Fruit fly (Drosophila melanogaster) whole organism, wandering third instar larva: ENCODE data around the gene CG31019.

ENCODE experiments used
- CrebA ChIP-seq: fragments of 200-800 bp; sonication (Bioruptor generic); optimal IDR thresholded peaks from 2 replicates; lab custom pipeline; 2016; ENCODE audit warnings: missing biosample characterization, mild to moderate bottlenecking, missing genetic modification characterization, borderline replicate concordance
- Dif ChIP-seq: fragments of 200-275, 200-300 bp; sonication (Bioruptor generic); optimal IDR thresholded peaks from 2 replicates; lab custom pipeline; 2018; ENCODE audit warnings: missing biosample characterization, missing genetic modification characterization; ENCODE audit not compliant: partially characterized antibody
- HLH106 ChIP-seq: fragments of 200-800 bp; optimal IDR thresholded peaks from 3 replicates; lab custom pipeline; 2019; ENCODE audit warnings: missing biosample characterization, mild to moderate bottlenecking, missing genetic modification characterization, moderate library complexity
- Hnf4 ChIP-seq: fragments of 200-800 bp; sonication (Bioruptor generic); optimal IDR thresholded peaks from 2 replicates; lab custom pipeline; 2016; ENCODE audit warnings: missing biosample characterization, mild to moderate bottlenecking, missing genetic modification characterization
- Hr83 ChIP-seq: fragments of 200-300 bp; sonication (Bioruptor generic); optimal IDR thresholded peaks from 2 replicates; lab custom pipeline; 2016; ENCODE audit warnings: missing biosample characterization, mild to moderate bottlenecking, missing genetic modification characterization, moderate library complexity; ENCODE audit not compliant: poor library complexity, severe bottlenecking
- Jra ChIP-seq: sonication (Bioruptor generic); optimal IDR thresholded peaks from 2 replicates; lab custom pipeline; 2016; ENCODE audit warnings: missing biosample characterization, missing genetic modification characterization
- Mio ChIP-seq: sonication (Bioruptor generic); optimal IDR thresholded peaks from 2 replicates; lab custom pipeline; 2016; ENCODE audit warnings: missing biosample characterization, missing genetic modification characterization
- Myc ChIP-seq: fragments of >200 bp; optimal IDR thresholded peaks from 2 replicates; lab custom pipeline; 2017
- OdsH ChIP-seq: fragments of 200-800 bp; sonication (Bioruptor generic); optimal IDR thresholded peaks from 2 replicates; lab custom pipeline; 2016; ENCODE audit warnings: missing biosample characterization, mild to moderate bottlenecking, missing genetic modification characterization
- Rel ChIP-seq, 2 experiments: fragments of 200-800 bp; sonication (Bioruptor generic) in 1 of 2; optimal IDR thresholded peaks; 2 replicates in 1 of 2; 3 replicates in 1 of 2; lab custom pipeline; 2016 to 2019; ENCODE audit warnings: mild to moderate bottlenecking in 2 of 2, missing biosample characterization in 2 of 2, missing genetic modification characterization in 2 of 2, moderate library complexity in 1 of 2
- Sp1 ChIP-seq: fragments of 200-800 bp; sonication (Bioruptor generic); optimal IDR thresholded peaks from 3 replicates; lab custom pipeline; 2019; ENCODE audit warnings: missing biosample characterization, mild to moderate bottlenecking, missing genetic modification characterization, moderate library complexity
- brk ChIP-seq: fragments of 200-800 bp; sonication (Bioruptor generic); optimal IDR thresholded peaks from 2 replicates; lab custom pipeline; 2016; ENCODE audit warnings: missing biosample characterization, mild to moderate bottlenecking, missing genetic modification characterization
- dl ChIP-seq, 2 experiments: fragments of 175-275, 200-275 bp in 1 of 2; fragments of 200-275 bp in 1 of 2; sonication (Bioruptor generic); optimal IDR thresholded peaks; lab custom pipeline; 2018; ENCODE audit warnings: mild to moderate bottlenecking in 2 of 2, missing biosample characterization in 2 of 2, missing genetic modification characterization in 2 of 2, moderate library complexity in 2 of 2; ENCODE audit not compliant: partially characterized antibody in 2 of 2, insufficient read depth in 1 of 2
- dsf ChIP-seq: sonication (Bioruptor generic); optimal IDR thresholded peaks from 2 replicates; lab custom pipeline; 2016; ENCODE audit warnings: missing biosample characterization, missing genetic modification characterization, borderline replicate concordance
- foxo ChIP-seq, 2 experiments: fragments of 200-800 bp; sonication (Bioruptor generic); optimal IDR thresholded peaks; 2 replicates in 1 of 2; 3 replicates in 1 of 2; lab custom pipeline; 2016 to 2017; ENCODE audit warnings: missing biosample characterization in 2 of 2, missing genetic modification characterization in 2 of 2
- fru ChIP-seq: fragments of 200-800 bp; sonication (Bioruptor generic); optimal IDR thresholded peaks from 3 replicates; lab custom pipeline; 2016; ENCODE audit warnings: missing biosample characterization, mild to moderate bottlenecking, missing genetic modification characterization
- h ChIP-seq: fragments of 200-800 bp; sonication (Bioruptor generic); optimal IDR thresholded peaks from 3 replicates; lab custom pipeline; 2016; ENCODE audit warnings: missing biosample characterization, mild to moderate bottlenecking, missing genetic modification characterization
- pan ChIP-seq: fragments of >200 bp; optimal IDR thresholded peaks from 2 replicates; lab custom pipeline; 2017
- rgr ChIP-seq: fragments of 200-800 bp; sonication (Bioruptor generic); optimal IDR thresholded peaks from 3 replicates; lab custom pipeline; 2016; ENCODE audit warnings: missing biosample characterization, mild to moderate bottlenecking, missing genetic modification characterization
- sv ChIP-seq: fragments of 200-800 bp; sonication (Bioruptor generic); optimal IDR thresholded peaks from 3 replicates; lab custom pipeline; 2016; ENCODE audit warnings: missing biosample characterization, missing genetic modification characterization
- tai ChIP-seq: sonication (Bioruptor generic); optimal IDR thresholded peaks from 2 replicates; lab custom pipeline; 2016; ENCODE audit warnings: missing biosample characterization, missing genetic modification characterization
- usp ChIP-seq: fragments of >200 bp; optimal IDR thresholded peaks from 2 replicates; lab custom pipeline; 2017; ENCODE audit warnings: missing biosample characterization, missing genetic modification characterization
- woc ChIP-seq: sonication (Bioruptor generic); optimal IDR thresholded peaks from 2 replicates; lab custom pipeline; 2016; ENCODE audit warnings: missing biosample characterization, mild to moderate bottlenecking, missing genetic modification characterization

Gene CG31019

DNA sequence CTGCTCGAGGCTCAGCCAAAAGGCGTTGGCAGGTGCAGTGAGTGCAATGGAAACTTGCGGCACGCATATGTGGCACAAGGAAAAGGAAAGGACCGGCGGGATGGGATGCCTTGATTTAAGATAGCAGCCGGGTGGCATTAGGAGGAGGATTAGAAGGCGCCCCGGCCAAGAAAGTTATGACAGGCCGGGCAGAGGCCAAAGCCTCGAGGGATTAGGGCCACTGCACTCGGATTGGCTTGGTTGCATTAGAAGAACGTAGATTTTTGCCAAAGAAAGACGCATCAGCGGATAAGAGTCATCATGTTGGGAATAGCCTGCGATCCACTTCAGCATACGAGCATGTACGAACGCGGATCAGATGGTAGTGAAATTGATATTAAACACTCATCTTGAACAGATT, at the start of gene CG31019:
Gene CG31019, plus strand, starts transcription at position 301 of the 400 bp plus-strand sequence.
- no peak for TF ChIP-seq brk
- no peak for TF ChIP-seq fru (GFP tag; lab: Kevin White, UChicago)
- no peak for TF ChIP-seq CrebA

DNA sequence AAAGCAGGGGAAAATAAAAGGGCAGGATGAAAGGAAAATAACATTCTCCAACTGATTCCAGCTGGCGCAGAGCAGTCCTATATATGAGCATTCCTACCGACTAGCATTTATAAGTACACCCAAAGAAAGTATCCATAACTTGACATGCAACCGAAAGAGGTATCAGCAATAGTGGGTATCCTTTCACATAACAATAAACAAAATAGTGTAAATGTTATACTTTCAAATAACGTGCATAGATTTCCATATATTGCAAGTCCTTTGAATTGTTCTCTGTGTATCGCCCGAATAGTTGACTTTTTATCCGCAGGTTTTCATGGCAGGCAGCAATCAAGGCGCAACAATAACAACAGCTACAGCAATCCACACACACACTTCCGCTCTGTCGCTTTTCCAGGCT, 46.8 kb upstream of the CG31019 start:
- no peak for TF ChIP-seq dl (GFP tag; optimal IDR thresholded peaks at IDR 0.05; lab: Kevin White, UChicago; ENCODE audit: insufficient read depth in 1 of 2, partially characterized antibody in 2 of 2)
- TF ChIP-seq h = no peak

DNA sequence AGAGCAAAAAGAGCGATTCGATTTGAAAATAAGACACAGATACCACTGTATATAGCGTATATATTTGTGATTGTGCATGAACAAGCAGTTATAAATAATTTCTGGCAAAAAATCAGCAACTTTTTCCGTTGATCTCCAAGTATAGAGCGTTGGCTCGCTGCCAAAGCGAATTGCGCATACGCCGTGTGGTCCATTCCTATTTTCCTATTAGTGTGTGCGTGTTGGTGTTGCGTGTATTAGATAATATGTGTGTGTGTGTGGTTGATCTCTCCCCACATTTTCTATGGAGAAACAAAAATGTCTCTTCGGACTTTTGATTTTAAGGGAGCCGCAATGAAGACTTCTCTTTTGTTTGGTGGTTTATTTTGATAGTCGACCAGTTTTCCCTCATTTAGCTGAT, 44.3 kb upstream of the CG31019 start:
- TF ChIP-seq dsf (no peak), Hnf4 (GFP tag; lab: Kevin White, UChicago) (no peak), HLH106 (tag; lab: Kevin White, UChicago) (no peak), Dif (GFP tag; lab: Kevin White, UChicago) (no peak)

DNA sequence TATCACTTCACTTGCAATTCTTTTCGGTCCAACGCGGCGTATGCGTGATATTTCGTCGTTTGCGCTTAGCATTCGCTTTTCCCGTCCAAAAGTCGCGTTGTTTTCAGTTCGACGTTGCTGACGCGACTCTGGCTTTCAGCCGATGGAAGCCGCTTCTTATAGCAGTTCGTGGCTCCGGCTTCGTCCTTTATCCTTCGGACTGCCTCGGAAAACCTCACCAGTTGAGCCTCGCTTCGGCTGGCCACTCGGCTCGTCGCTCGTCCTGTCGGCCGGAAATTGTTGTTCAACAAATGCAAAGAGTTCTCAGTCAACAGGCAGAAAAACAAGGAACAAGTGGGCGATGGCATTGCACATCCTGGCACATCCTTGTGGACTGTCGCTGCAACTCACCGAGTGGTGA, 36.7 kb upstream of the CG31019 start, which contains the start of gene CG34155:
Gene CG34155, minus strand, starts transcription at position 130 of the 400 bp plus-strand sequence.
- TF ChIP-seq pan (lab: Kevin White, UChicago) (no peak), OdsH (no peak), dl (GFP tag; optimal IDR thresholded peaks at IDR 0.05; lab: Kevin White, UChicago; ENCODE audit: insufficient read depth in 1 of 2, partially characterized antibody in 2 of 2) (no peak), tai (no peak), brk (no peak), sv (GFP tag; lab: Kevin White, UChicago) (no peak), HLH106 (tag; lab: Kevin White, UChicago) (no peak), rgr (GFP tag; lab: Kevin White, UChicago) (no peak), Sp1 (GFP tag; lab: Kevin White, UChicago) (no peak), Dif (GFP tag; lab: Kevin White, UChicago) (no peak)
- TF ChIP-seq, all 38 proteins: peak for 0

DNA sequence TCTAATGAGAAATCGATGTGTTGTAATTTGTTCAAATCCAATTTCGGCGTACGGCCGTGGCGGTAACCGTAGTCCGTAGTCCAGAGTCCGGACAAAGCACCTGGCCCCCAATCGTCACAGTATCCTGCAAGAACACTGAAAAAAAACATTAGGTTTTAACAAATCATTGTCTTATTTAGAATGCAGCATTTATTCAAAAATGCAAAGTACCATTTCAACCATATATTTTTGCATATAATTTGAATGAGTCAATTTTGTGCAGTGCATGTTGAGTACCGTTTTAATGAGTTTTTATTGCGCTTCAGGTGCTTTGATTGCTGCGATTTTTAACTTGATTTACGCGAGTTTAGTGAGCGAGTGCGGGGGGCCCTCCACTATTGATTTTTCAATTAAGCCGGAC, 35.6 kb upstream of the CG31019 start:
- no peak for TF ChIP-seq Dif (GFP tag; lab: Kevin White, UChicago)

DNA sequence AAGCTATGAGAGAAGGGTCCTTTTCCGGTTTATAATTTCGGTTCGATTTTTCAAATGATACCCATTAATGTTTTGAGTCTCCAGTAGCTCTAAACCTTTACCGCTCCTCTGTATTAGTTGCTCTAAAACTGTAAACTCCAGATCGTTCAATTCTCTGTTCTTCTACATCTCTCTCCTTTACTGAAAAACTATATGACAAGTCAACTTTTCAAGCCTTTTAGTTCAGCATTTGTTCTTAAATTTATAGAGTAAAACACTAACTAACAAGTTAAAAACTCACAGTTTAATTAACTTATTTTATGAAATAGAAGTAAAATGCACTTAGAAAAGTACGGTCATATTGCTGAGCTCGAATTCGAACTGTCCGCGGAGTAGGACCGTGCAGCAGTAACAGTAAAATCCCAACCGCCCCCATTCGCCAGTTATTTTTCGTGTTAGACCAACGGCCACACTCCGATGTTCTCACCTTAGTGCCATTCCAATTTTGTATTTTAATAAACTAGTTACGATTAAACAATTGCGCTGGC, 34.0 kb upstream of the CG31019 start:
- TF ChIP-seq foxo (GFP tag; optimal IDR thresholded peaks at IDR 0.05; lab: Kevin White, UChicago) = peak in 1 of 2 experiments; percentile 7
- peak; percentile 1 for TF ChIP-seq rgr (GFP tag; lab: Kevin White, UChicago)
- TF ChIP-seq Rel (GFP tag; optimal IDR thresholded peaks at IDR 0.05; lab: Kevin White, UChicago) = no peak
- TF ChIP-seq Rel (tag; optimal IDR thresholded peaks at IDR 0.05; lab: Kevin White, UChicago) = no peak
- TF ChIP-seq Hr83 (GFP tag; lab: Kevin White, UChicago) = no peak
- TF ChIP-seq Myc = peak; percentile 16

DNA sequence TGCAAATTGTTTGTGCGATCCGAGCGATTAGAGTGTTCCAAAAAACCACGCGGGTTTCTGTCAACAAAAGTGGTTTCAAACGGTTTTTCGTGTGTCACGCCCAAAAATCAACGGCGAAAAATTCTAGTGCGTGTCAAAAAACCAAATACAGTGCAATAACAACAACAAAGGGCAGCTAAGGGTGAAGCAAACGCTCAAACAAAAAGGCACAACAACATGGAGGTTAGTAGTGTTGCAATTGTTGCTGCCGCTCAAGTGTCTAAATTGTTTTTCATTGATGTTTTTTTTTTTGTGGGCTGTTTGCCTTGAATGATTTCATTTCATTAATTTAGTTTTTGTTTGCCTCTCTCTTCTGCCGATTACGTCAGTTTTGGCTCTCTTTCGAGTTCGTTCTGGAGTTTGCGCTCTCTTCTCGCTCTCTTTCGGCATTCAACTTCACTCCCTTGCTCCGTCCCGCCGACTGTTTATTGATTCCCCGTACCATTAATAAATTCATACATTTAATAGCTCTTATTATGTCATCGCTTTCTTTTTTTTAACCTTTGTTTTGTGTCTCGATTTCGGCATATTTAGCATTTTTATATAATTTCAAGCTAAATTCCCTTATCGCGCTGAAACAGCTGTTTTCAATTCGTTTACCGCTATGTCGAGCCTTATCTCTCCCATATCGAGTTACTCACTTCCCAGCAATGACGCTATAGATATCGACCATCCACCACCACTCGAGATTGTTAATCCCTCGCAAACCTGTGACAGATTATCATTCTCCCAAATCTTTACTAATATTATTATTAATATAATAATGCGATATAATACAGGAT, 33.3 kb upstream of the CG31019 start:
- no peak for TF ChIP-seq CrebA
- TF ChIP-seq Jra (GFP tag; lab: Kevin White, UChicago) = no peak
- TF ChIP-seq usp = no peak
- no peak for TF ChIP-seq Sp1 (GFP tag; lab: Kevin White, UChicago)
- no peak for TF ChIP-seq woc (GFP tag; lab: Kevin White, UChicago)
- peak; percentile 27 for TF ChIP-seq Dif (GFP tag; lab: Kevin White, UChicago)
- peak in 1 of 2 experiments; percentile 56 for TF ChIP-seq dl (GFP tag; optimal IDR thresholded peaks at IDR 0.05; lab: Kevin White, UChicago; ENCODE audit: insufficient read depth in 1 of 2, partially characterized antibody in 2 of 2)
- TF ChIP-seq Mio (GFP tag; lab: Kevin White, UChicago) = no peak
- no peak for TF ChIP-seq brk
- TF ChIP-seq tai = peak; percentile 14
